Fruit fly (Drosophila melanogaster) whole organism: ENCODE data around the gene CG34126.

Experiments
- CG8478 ChIP-seq: fragments of >200 bp; optimal IDR thresholded peaks from 2 replicates; lab custom pipeline; 2018; ENCODE audit warnings: inconsistent platforms
- Dll ChIP-seq: fragments of >200 bp; optimal IDR thresholded peaks from 2 replicates; lab custom pipeline; 2017
- pan ChIP-seq: fragments of >200 bp; optimal IDR thresholded peaks from 2 replicates; lab custom pipeline; 2017
- psq ChIP-seq: fragments of >200 bp; optimal IDR thresholded peaks from 2 replicates; lab custom pipeline; 2017
- usp ChIP-seq: fragments of >200 bp; optimal IDR thresholded peaks from 2 replicates; lab custom pipeline; 2017; ENCODE audit warnings: missing biosample characterization, missing genetic modification characterization, mixed read lengths

DNA sequence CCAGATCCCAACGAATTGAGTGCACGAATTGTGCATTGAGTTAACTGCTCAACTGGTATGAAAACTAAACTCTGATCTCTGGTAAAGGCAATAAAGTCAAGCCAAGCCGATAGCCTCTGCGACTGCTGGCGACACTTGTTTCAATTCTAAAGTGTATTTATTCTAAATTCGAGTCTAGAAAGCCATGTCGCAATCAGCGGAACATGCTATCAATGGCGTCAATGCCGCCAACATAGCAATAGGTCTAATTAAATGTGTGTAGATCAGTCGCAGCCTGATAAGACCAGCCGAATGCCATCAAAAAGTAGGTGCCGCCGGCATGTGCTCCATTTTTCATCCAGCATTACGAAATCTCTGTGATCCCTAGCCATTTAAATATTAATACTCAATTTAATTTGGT, 44.1 kb downstream of the CG34126 start:
- TF ChIP-seq usp (GFP tag; lab: Kevin White, UChicago) (no peak), Dll (lab: Kevin White, UChicago) (no peak), psq (lab: Kevin White, UChicago) (no peak), CG8478 (lab: Kevin White, UChicago) (no peak), pan (no peak)
